Worm (Caenorhabditis elegans): ENCODE measurements around the gene srd-66.

ce11 chrIII:1950236-1950635 is 32.2 kb downstream of the srd-66 start, which contains the start of the genes polh-1 and rps-22:
- TF ChIP-seq unc-39 (tag; optimal IDR thresholded peaks at IDR 0.05) (no peak), lin-13 (GFP tag; optimal IDR thresholded peaks at IDR 0.05) (peak; percentile 97), egl-27 (tag; optimal IDR thresholded peaks at IDR 0.05) (peak; percentile 11), nhr-21 (tag; optimal IDR thresholded peaks at IDR 0.05) (peak; percentile 86), skn-1 (tag; optimal IDR thresholded peaks at IDR 0.05) (no peak), peb-1 (tag; optimal IDR thresholded peaks at IDR 0.05) (no peak), ztf-4 (tag; optimal IDR thresholded peaks at IDR 0.05) (peak; percentile 50), mdl-1 (tag; optimal IDR thresholded peaks at IDR 0.05) (no peak), elt-1 (tag; optimal IDR thresholded peaks at IDR 0.05) (no peak), nhr-12 (tag; optimal IDR thresholded peaks at IDR 0.05) (no peak), mab-5 (tag; optimal IDR thresholded peaks at IDR 0.05) (peak; percentile 77), blmp-1 (tag; optimal IDR thresholded peaks at IDR 0.05; ENCODE audit: insufficient read depth) (peak; percentile 64)
